Worm (Caenorhabditis elegans): ENCODE measurements around the gene ZC155.2.

The ZC155.2 gene

DNA sequence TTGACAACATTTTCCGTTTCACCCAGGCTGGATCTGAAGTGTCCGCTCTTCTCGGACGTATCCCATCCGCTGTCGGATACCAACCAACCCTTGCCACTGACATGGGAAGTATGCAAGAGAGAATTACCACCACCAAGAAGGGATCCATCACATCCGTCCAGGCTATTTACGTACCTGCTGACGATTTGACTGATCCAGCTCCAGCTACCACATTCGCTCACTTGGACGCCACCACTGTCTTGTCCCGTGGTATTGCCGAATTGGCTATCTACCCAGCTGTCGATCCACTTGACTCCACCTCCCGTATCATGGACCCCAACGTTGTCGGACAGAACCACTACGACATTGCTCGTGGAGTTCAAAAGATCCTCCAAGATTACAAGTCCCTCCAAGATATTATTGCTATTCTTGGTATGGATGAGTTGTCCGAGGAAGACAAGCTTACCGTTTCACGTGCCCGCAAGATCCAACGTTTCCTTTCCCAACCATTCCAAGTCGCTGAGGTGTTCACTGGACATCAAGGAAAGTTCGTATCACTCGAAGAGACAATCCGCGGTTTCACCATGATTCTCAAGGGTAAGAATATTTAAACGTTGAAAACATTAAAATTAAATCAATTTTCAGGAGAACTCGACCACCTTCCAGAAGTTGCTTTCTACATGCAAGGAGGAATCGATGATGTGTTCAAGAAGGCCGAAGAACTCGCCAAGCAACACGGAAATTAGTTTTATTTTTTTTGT lies 10.9 kb downstream of the ZC155.2 start:
- TF ChIP-seq ceh-43 (GFP tag; optimal IDR thresholded peaks at IDR 0.05) (no peak), unc-120 (tag; optimal IDR thresholded peaks at IDR 0.05; ENCODE audit: poor library complexity, severe bottlenecking) (no peak)

DNA sequence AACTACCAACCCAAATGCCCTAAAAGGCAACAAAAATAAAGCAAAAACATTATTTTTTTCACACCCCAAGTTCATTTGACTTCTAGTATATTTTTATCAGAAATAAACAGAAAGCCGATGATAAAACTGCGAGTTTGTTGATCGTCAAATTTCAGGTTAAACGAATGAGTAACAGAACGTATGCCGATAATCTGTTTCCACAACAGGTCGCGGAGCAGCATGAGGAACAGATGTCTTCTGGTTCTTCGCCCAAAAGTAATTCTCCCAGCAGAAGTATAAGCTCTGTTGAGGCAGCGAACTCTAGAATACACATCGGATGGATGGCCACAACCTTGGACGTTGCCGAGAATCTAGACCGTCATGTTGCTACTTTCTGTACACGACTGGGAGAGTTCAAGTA lies 11.6 kb downstream of the ZC155.2 start, which contains the start of gene prmt-5:
Gene prmt-5 (plus strand): TSS at position 141 of the 400 bp plus-strand sequence.
- no peak for TF ChIP-seq nhr-237 (tag; optimal IDR thresholded peaks at IDR 0.05)
- no peak for TF ChIP-seq drap-1 (GFP tag; optimal IDR thresholded peaks at IDR 0.05)
- no peak for TF ChIP-seq lsy-2 (tag; optimal IDR thresholded peaks at IDR 0.05)
- TF ChIP-seq snpc-4 (tag; optimal IDR thresholded peaks at IDR 0.05), result no peak
- no peak for TF ChIP-seq sem-2 (GFP tag; optimal IDR thresholded peaks at IDR 0.05)
- TF ChIP-seq ceh-83 (GFP tag; optimal IDR thresholded peaks at IDR 0.05), result no peak
- no peak for TF ChIP-seq elt-1 (tag; optimal IDR thresholded peaks at IDR 0.05; ENCODE audit: borderline replicate concordance, insufficient read depth)
- no peak for TF ChIP-seq mep-1 (tag; optimal IDR thresholded peaks at IDR 0.05)

DNA sequence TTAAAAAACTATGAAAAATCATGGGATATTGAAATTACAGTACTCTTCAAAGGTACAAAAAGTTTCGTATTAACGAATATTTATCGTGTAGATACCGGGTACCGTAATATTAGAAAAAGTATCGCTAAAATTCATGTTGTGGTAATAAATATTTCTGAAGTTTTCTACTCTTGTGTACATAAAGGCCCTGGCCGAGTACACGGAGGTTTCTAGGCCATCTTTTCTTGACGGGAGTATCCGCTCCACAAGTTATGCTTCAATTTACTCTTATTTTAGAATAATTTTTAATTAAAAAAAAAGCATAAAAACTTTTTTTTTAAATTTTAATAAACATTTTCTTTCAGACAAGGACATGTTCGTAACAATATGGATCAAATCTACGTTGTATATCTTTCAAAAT lies 14.4 kb downstream of the ZC155.2 start:
- TF ChIP-seq pha-4 (tag; optimal IDR thresholded peaks at IDR 0.05) (peak; percentile 35), nhr-237 (tag; optimal IDR thresholded peaks at IDR 0.05) (no peak), lin-32 (GFP tag; optimal IDR thresholded peaks at IDR 0.05) (no peak), nhr-12 (tag; optimal IDR thresholded peaks at IDR 0.05) (no peak), nhr-28 (tag; optimal IDR thresholded peaks at IDR 0.05) (no peak), unc-62 (GFP tag; optimal IDR thresholded peaks at IDR 0.05) (no peak), M03D4.4 (tag; optimal IDR thresholded peaks at IDR 0.05) (no peak), zip-8 (tag; optimal IDR thresholded peaks at IDR 0.05) (no peak)

DNA sequence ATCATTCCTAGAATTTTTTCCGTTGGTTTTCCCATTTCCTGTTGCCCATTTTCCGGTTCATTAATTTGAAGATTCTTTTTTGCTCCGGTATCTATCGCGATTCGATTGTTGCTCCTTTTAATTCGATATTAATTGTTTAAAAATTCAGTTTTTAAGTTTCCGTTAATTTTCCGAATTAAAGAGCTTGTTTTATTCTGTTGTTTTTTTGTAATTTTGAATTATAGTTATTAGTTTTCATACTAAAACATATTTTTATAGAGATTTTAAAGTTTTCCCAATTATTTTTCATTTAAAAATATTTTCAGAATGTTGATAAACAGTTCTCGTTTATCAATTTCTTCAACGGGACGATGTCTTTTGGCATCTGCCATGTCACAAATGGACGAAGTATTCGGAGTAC lies 15.5 kb downstream of the ZC155.2 start, which contains the start of gene mrps-26:
Gene mrps-26 (plus strand): TSS at position 301 of the 400 bp plus-strand sequence.
- TF ChIP-seq hlh-1 (tag; optimal IDR thresholded peaks at IDR 0.05) (no peak), tbx-8 (GFP tag; optimal IDR thresholded peaks at IDR 0.05) (no peak), unc-62 (GFP tag; optimal IDR thresholded peaks at IDR 0.05) (no peak), mls-2 (tag; optimal IDR thresholded peaks at IDR 0.05) (no peak), elt-3 (tag; optimal IDR thresholded peaks at IDR 0.05) (no peak), zip-8 (tag; optimal IDR thresholded peaks at IDR 0.05) (no peak), ceh-43 (GFP tag; optimal IDR thresholded peaks at IDR 0.05) (no peak), elt-1 (tag; optimal IDR thresholded peaks at IDR 0.05; ENCODE audit: borderline replicate concordance, insufficient read depth) (no peak), cnd-1 (tag; optimal IDR thresholded peaks at IDR 0.05) (no peak), ceh-39 (tag; optimal IDR thresholded peaks at IDR 0.05) (no peak), ceh-83 (GFP tag; optimal IDR thresholded peaks at IDR 0.05) (no peak), mab-5 (tag; optimal IDR thresholded peaks at IDR 0.05) (no peak), bed-3 (GFP tag; optimal IDR thresholded peaks at IDR 0.05) (no peak), nhr-2 (tag; optimal IDR thresholded peaks at IDR 0.05) (no peak), blmp-1 (tag; optimal IDR thresholded peaks at IDR 0.05) (no peak)

DNA sequence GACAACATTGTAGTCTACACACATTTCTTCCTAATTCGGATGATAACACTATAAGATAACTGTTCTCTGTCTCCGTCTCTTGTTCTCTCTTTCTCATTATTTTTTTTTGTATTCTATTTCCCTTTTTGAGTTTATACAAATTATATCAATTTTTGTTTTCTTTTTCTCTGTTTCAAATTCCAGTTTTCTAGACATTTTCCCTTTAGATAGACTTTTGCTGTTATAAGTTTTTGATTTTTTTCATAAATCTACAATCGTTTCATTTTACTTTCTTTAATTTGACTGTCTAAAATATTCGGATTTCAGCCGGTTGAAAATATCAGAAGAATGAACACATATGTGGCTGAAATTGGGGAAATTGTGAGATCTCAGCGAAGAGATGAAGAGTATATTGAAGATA lies 17.3 kb downstream of the ZC155.2 start, which contains the start of gene prx-10:
Gene prx-10 (plus strand): TSS at position 301 of the 400 bp plus-strand sequence.
- TF ChIP-seq blmp-1 (tag; optimal IDR thresholded peaks at IDR 0.05) (no peak), nhr-28 (tag; optimal IDR thresholded peaks at IDR 0.05) (no peak), M03D4.4 (tag; optimal IDR thresholded peaks at IDR 0.05) (no peak), nhr-237 (tag; optimal IDR thresholded peaks at IDR 0.05) (no peak), bed-3 (GFP tag; optimal IDR thresholded peaks at IDR 0.05) (no peak), ceh-43 (GFP tag; optimal IDR thresholded peaks at IDR 0.05) (no peak)

DNA sequence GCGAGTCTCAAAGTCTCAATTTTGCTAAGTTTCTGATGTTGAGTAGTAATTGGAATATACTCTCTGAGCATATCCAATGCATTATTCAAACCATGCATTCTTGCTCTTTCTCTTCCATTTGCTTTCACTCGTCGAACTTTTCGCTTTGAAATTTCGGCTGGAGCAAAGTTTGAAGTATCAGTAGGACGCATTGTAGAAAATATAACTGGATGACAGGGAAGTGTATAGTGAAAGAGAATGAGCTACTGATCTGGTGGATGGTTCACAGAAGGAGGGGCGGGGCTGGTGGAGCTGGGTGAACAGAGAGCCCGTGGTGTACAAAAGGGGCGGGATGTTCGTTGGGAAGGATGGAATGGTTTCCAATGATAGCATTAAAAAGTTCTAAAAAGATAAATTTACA lies 23.1 kb downstream of the ZC155.2 start:
- no peak for TF ChIP-seq elt-3 (tag; optimal IDR thresholded peaks at IDR 0.05)

DNA sequence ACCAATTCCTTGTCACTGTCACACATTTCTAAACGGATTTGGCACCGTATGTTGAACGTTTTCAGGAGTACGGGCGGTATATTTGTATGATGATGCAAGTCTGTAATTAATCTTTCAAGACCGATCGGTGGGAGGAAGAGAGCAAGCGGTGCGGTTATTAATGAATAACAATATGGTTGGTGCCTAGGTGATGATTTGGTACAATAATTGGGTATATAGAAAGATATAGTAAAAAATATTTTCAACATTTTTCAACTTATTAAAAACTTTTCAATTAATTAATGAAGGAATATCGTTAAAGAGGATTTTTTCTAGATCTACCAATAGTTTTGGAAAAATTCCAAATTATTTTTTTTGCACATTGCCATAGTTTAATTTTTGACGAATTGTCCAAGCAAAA lies 25.8 kb downstream of the ZC155.2 start, which contains the start of gene cnd-1:
Gene cnd-1 (minus strand): TSS at position 101 of the 400 bp plus-strand sequence.
- peak; percentile 72 for TF ChIP-seq nhr-2 (tag; optimal IDR thresholded peaks at IDR 0.05)
- no peak for TF ChIP-seq nhr-237 (tag; optimal IDR thresholded peaks at IDR 0.05)
- TF ChIP-seq ztf-11 (tag; optimal IDR thresholded peaks at IDR 0.05), result no peak
